Fruit fly (Drosophila melanogaster): ENCODE results near the gene Esp.
A peak's percentile ranks its signal among the peaks of the same experiment; 100 is the strongest.

Gene Esp

DNA sequence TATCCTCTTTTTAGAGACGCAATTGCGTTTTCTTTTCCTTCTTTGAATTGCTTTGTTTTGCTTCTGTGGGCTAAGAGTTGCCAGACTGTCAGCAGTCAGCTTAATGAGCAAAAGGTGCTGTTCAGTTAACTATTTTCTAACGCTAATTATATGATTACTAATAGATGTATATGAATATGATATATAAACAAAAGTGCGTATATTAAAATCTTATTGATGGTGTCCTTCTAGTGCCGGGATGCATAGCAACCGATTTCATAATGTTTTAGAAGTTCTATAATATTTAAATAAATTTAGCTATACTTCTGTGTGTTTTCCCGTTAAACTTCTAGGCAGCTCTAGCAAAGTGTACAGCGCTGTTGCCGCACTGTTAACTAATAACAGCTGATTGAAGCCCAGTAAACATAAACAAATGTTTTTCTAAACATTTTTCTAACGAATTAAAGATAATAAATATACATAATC lies 11.8 kb upstream of the Esp start, which contains the start of the genes Kaz and CG43273 (continued):
- TF ChIP-seq CG14710 (tag; optimal IDR thresholded peaks at IDR 0.05), result peak; percentile 81
- peak in 1 of 2 experiments; percentile 11 for TF ChIP-seq chif (GFP tag; optimal IDR thresholded peaks at IDR 0.05)
- no peak for TF ChIP-seq unc-4 (GFP tag; IDR thresholded peaks at IDR 0.05; ENCODE audit: partially characterized antibody)
- TF ChIP-seq Lim3 (GFP tag; IDR thresholded peaks at IDR 0.05), result no peak
- TF ChIP-seq zfh2 (GFP tag; optimal IDR thresholded peaks at IDR 0.05), result peak; percentile 20
- TF ChIP-seq sob (GFP tag; IDR thresholded peaks at IDR 0.05), result peak; percentile 59
- peak; percentile 76 for TF ChIP-seq phol (tag; optimal IDR thresholded peaks at IDR 0.05)
- no peak for TF ChIP-seq CG4282 (GFP tag; optimal IDR thresholded peaks at IDR 0.05)
- TF ChIP-seq dmrt11E (tag; optimal IDR thresholded peaks at IDR 0.05), result peak; percentile 40
- TF ChIP-seq Meics (GFP tag; optimal IDR thresholded peaks at IDR 0.05), result peak; percentile 58
- peak; percentile 51 for TF ChIP-seq CG4424 (GFP tag; optimal IDR thresholded peaks at IDR 0.05)
- peak; percentile 0 for TF ChIP-seq pum (GFP tag; optimal IDR thresholded peaks at IDR 0.05)
- peak; percentile 57 for TF ChIP-seq CG4617 (GFP tag; optimal IDR thresholded peaks at IDR 0.05; ENCODE audit: borderline replicate concordance)
- peak; percentile 48 for TF ChIP-seq Hr3 (GFP tag; optimal IDR thresholded peaks at IDR 0.05)
- no peak for TF ChIP-seq pros (GFP tag; optimal IDR thresholded peaks at IDR 0.05)
- peak; percentile 43 for TF ChIP-seq psq (GFP tag; optimal IDR thresholded peaks at IDR 0.05)
- TF ChIP-seq Ets65A (GFP tag), result peak; percentile 87
- TF ChIP-seq CG7271 (tag; optimal IDR thresholded peaks at IDR 0.05), result peak; percentile 2
- TF ChIP-seq CG32532 (GFP tag; IDR thresholded peaks at IDR 0.05), result peak; percentile 64
- TF ChIP-seq lilli (GFP tag; optimal IDR thresholded peaks at IDR 0.05), result peak; percentile 73
- TF ChIP-seq CG10209 (GFP tag; optimal IDR thresholded peaks at IDR 0.05), result peak; percentile 37
- TF ChIP-seq CG13775 (GFP tag; optimal IDR thresholded peaks at IDR 0.05), result peak; percentile 66
- no peak for TF ChIP-seq Dref (GFP tag; IDR thresholded peaks at IDR 0.05)
- TF ChIP-seq ewg (GFP tag; optimal IDR thresholded peaks at IDR 0.05), result peak; percentile 54
- peak; percentile 49; the same call in 1 of the 2 replicates for TF ChIP-seq CG10366 (GFP tag; IDR thresholded peaks at IDR 0.05)
- no peak for TF ChIP-seq Optix (GFP tag; IDR thresholded peaks at IDR 0.05)
- TF ChIP-seq sna (GFP tag; IDR thresholded peaks at IDR 0.05; ENCODE audit: partially characterized antibody), result 0 out of 2 replicates have a peak, but pooled peaks have one; percentile 11
- TF ChIP-seq esg (GFP tag; conservative IDR thresholded peaks at IDR 0.05), result peak; percentile 25; the same call in 1 of the 2 replicates
- TF ChIP-seq row (GFP tag; IDR thresholded peaks at IDR 0.05), result peak; percentile 94
- TF ChIP-seq CG2202 (tag; optimal IDR thresholded peaks at IDR 0.05), result peak; percentile 12
- peak; percentile 12; the same call in 1 of the 3 replicates for TF ChIP-seq Aef1 (GFP tag; IDR thresholded peaks at IDR 0.05)
- peak; percentile 12 for TF ChIP-seq mam (GFP tag; optimal IDR thresholded peaks at IDR 0.05)
- peak; percentile 57 for TF ChIP-seq CG18011 (GFP tag; optimal IDR thresholded peaks at IDR 0.05)
- peak; percentile 69 for TF ChIP-seq YL-1 (GFP tag; optimal IDR thresholded peaks at IDR 0.05)
- TF ChIP-seq slou (GFP tag; optimal IDR thresholded peaks at IDR 0.05), result peak; percentile 35
- TF ChIP-seq zfh1 (GFP tag; IDR thresholded peaks at IDR 0.05), result peak; percentile 34; the same call in 1 of the 3 replicates
- peak; percentile 44 for TF ChIP-seq CG10462 (GFP tag; optimal IDR thresholded peaks at IDR 0.05)
- 0 out of 3 replicates have a peak, but pooled peaks have one; percentile 52 for TF ChIP-seq CG34422 (GFP tag; IDR thresholded peaks at IDR 0.05)
- no peak for TF ChIP-seq Atf-2 (GFP tag; optimal IDR thresholded peaks at IDR 0.05)
- TF ChIP-seq CG2116 (GFP tag; optimal IDR thresholded peaks at IDR 0.05), result peak; percentile 60
- TF ChIP-seq prd (optimal IDR thresholded peaks at IDR 0.05), result no peak
- peak; percentile 64; the same call in 2 of the 3 replicates for TF ChIP-seq prd (GFP tag; IDR thresholded peaks at IDR 0.05)
- TF ChIP-seq CG10274 (GFP tag; optimal IDR thresholded peaks at IDR 0.05), result no peak
- TF ChIP-seq CG4820 (GFP tag; optimal IDR thresholded peaks at IDR 0.05), result peak; percentile 42
- TF ChIP-seq Scr (GFP tag; IDR thresholded peaks at IDR 0.05; ENCODE audit: partially characterized antibody), result peak; percentile 30; the same call in 1 of the 2 replicates
- TF ChIP-seq nmo (GFP tag; optimal IDR thresholded peaks at IDR 0.05), result peak; percentile 83
- 0 out of 2 replicates have a peak, but pooled peaks have one; percentile 19 for TF ChIP-seq wdn (GFP tag; IDR thresholded peaks at IDR 0.05)
- TF ChIP-seq Chrac-16 (GFP tag; optimal IDR thresholded peaks at IDR 0.05), result peak; percentile 59
- peak; percentile 32 for TF ChIP-seq lbe (GFP tag; optimal IDR thresholded peaks at IDR 0.05)
- peak; percentile 34; the same call in 1 of the 2 replicates for TF ChIP-seq lmd (GFP tag; IDR thresholded peaks at IDR 0.05)
